Fruit fly (Drosophila melanogaster) whole organism, embryonic: ENCODE results near the gene eIF4H2.

Experiments
- Asciz ChIP-seq: fragments of 200-800 bp; sonication (Bioruptor generic); optimal IDR thresholded peaks from 2 replicates; lab custom pipeline; 2017; ENCODE audit warnings: missing biosample characterization, mild to moderate bottlenecking, missing genetic modification characterization, missing genetic modification reagents
- Atf-2 ChIP-seq: fragments of 200-800 bp; sonication (Bioruptor generic); optimal IDR thresholded peaks from 2 replicates; lab custom pipeline; 2016; ENCODE audit warnings: missing biosample characterization, missing genetic modification characterization
- Bteb2 ChIP-seq: fragments of 200-800 bp; sonication (Bioruptor generic); optimal IDR thresholded peaks from 2 replicates; lab custom pipeline; 2016; ENCODE audit warnings: missing biosample characterization, missing genetic modification characterization
- CG10366 ChIP-seq: fragments of 200-800 bp; sonication (Bioruptor generic); IDR thresholded peaks from 2 replicates; pipeline ENCODE4 v1.3.6; 2022; ENCODE audit warnings: missing biosample characterization, missing genetic modification characterization
- CG12104 ChIP-seq: fragments of 200-800 bp; sonication (Bioruptor generic); optimal IDR thresholded peaks from 3 replicates; lab custom pipeline; 2016; ENCODE audit warnings: missing biosample characterization, missing genetic modification characterization
- CG1233 ChIP-seq: fragments of 200-800 bp; sonication (Bioruptor generic); optimal IDR thresholded peaks from 4 replicates; lab custom pipeline; 2018; ENCODE audit warnings: missing biosample characterization, mild to moderate bottlenecking, missing genetic modification characterization
- CG12659 ChIP-seq: fragments of 200-800 bp; sonication (Bioruptor generic); optimal IDR thresholded peaks from 3 replicates; lab custom pipeline; 2017; ENCODE audit warnings: mild to moderate bottlenecking, missing biosample characterization, missing genetic modification reagents, missing genetic modification characterization
- CG15269 ChIP-seq: fragments of 200-800 bp; sonication (Bioruptor generic); optimal IDR thresholded peaks from 2 replicates; lab custom pipeline; 2018; ENCODE audit warnings: missing biosample characterization, mild to moderate bottlenecking, missing genetic modification characterization, moderate library complexity
- CG17328 ChIP-seq: fragments of 200-800 bp; sonication (Bioruptor generic); IDR thresholded peaks from 2 replicates; pipeline ENCODE4 v1.3.6; 2022; ENCODE audit warnings: missing biosample characterization, missing genetic modification characterization
- CG17568 ChIP-seq: fragments of 200-800 bp; sonication (Bioruptor generic); optimal IDR thresholded peaks from 2 replicates; lab custom pipeline; 2018; ENCODE audit warnings: missing biosample characterization, mild to moderate bottlenecking, missing genetic modification characterization, moderate library complexity
- CG2202 ChIP-seq: fragments of 200-800 bp; sonication (Bioruptor generic); optimal IDR thresholded peaks from 2 replicates; lab custom pipeline; 2018; ENCODE audit warnings: missing biosample characterization, mild to moderate bottlenecking, missing genetic modification characterization
- CG2889 ChIP-seq: fragments of 200-800 bp; sonication (Bioruptor generic); IDR thresholded peaks from 3 replicates; pipeline ENCODE4 v1.3.6; 2022; ENCODE audit warnings: missing biosample characterization, missing genetic modification characterization
- CG30431 ChIP-seq: fragments of 200-800 bp; sonication (Bioruptor generic); optimal IDR thresholded peaks from 2 replicates; lab custom pipeline; 2017; ENCODE audit warnings: missing biosample characterization, missing genetic modification characterization
- CG32772 ChIP-seq: fragments of 200-800 bp; sonication (Bioruptor generic); IDR thresholded peaks from 2 replicates; pipeline ENCODE4 v1.3.6; 2022; ENCODE audit warnings: missing biosample characterization, missing genetic modification characterization
- CG33213 ChIP-seq: fragments of 200-800 bp; sonication (Bioruptor generic); optimal IDR thresholded peaks from 3 replicates; lab custom pipeline; 2016; ENCODE audit warnings: missing biosample characterization, missing genetic modification characterization
- CG43689 ChIP-seq: fragments of 200-800 bp; sonication (Bioruptor generic); IDR thresholded peaks from 2 replicates; pipeline ENCODE4 v1.3.6; 2022; ENCODE audit warnings: missing biosample characterization, missing genetic modification characterization
- CG4820 ChIP-seq: fragments of 200-800 bp; sonication (Bioruptor generic); optimal IDR thresholded peaks from 3 replicates; lab custom pipeline; 2016; ENCODE audit warnings: missing biosample characterization, missing genetic modification characterization
- CG6254 ChIP-seq: fragments of 200-800 bp; sonication (Bioruptor generic); optimal IDR thresholded peaks from 3 replicates; lab custom pipeline; 2017; ENCODE audit warnings: mild to moderate bottlenecking, missing biosample characterization, missing genetic modification reagents, missing genetic modification characterization
- CG7271 ChIP-seq: fragments of 200-800 bp; sonication (Bioruptor generic); optimal IDR thresholded peaks from 2 replicates; lab custom pipeline; 2018; ENCODE audit warnings: missing biosample characterization, mild to moderate bottlenecking, missing genetic modification characterization, moderate library complexity
- D19B ChIP-seq: fragments of 200-800 bp; sonication (Bioruptor generic); optimal IDR thresholded peaks from 2 replicates; lab custom pipeline; 2017; ENCODE audit warnings: missing biosample characterization, mild to moderate bottlenecking, missing genetic modification characterization
- Dbx ChIP-seq: fragments of 200-800 bp; sonication (Bioruptor generic); IDR thresholded peaks from 3 replicates; pipeline ENCODE4 v1.3.6; 2022; ENCODE audit warnings: missing biosample characterization, missing genetic modification characterization
- Deaf1 ChIP-seq: fragments of 200-800 bp; optimal IDR thresholded peaks from 3 replicates; lab custom pipeline; 2019; ENCODE audit warnings: missing biosample characterization, mild to moderate bottlenecking, missing genetic modification characterization, moderate library complexity
- Dp ChIP-seq: fragments of 200-800 bp; sonication (Bioruptor generic); optimal IDR thresholded peaks from 2 replicates; lab custom pipeline; 2018; ENCODE audit warnings: missing biosample characterization, mild to moderate bottlenecking, missing genetic modification characterization, moderate library complexity
- Ets65A ChIP-seq: fragments of 200-800 bp; sonication (Bioruptor generic); peaks from one replicate; lab custom pipeline; 2016; ENCODE audit warnings: missing biosample characterization, missing genetic modification characterization
- Fer1 ChIP-seq: fragments of 200-800 bp; sonication (Bioruptor generic); optimal IDR thresholded peaks from 2 replicates; lab custom pipeline; 2017; ENCODE audit warnings: missing biosample characterization, mild to moderate bottlenecking, missing genetic modification characterization
- GATAe ChIP-seq: fragments of 200-800 bp; sonication (Bioruptor generic); conservative IDR thresholded peaks from 2 replicates; pipeline ENCODE4 v1.3.6; 2022; ENCODE audit warnings: missing biosample characterization, missing genetic modification characterization
- Gug ChIP-seq: fragments of 200-800 bp; sonication (Bioruptor generic); IDR thresholded peaks from 4 replicates; pipeline ENCODE4 v1.3.6; 2022; ENCODE audit warnings: missing biosample characterization, missing genetic modification characterization
- Hmr ChIP-seq: fragments of 200-800 bp; sonication (Bioruptor generic); optimal IDR thresholded peaks from 3 replicates; lab custom pipeline; 2017; ENCODE audit warnings: mild to moderate bottlenecking, missing biosample characterization, missing genetic modification reagents, missing genetic modification characterization
- Lpt ChIP-seq: fragments of >200 bp; optimal IDR thresholded peaks from 2 replicates; lab custom pipeline; 2018; ENCODE audit warnings: missing biosample characterization, missing genetic modification characterization
- MTF-1 ChIP-seq: fragments of 200-800 bp; sonication (Bioruptor generic); optimal IDR thresholded peaks from 2 replicates; lab custom pipeline; 2018; ENCODE audit warnings: missing biosample characterization, mild to moderate bottlenecking, missing genetic modification characterization, borderline replicate concordance
- Max ChIP-seq: fragments of 200-800 bp; sonication (Bioruptor generic); optimal IDR thresholded peaks from 2 replicates; lab custom pipeline; 2016; ENCODE audit warnings: missing biosample characterization, mild to moderate bottlenecking, missing genetic modification characterization
- Opbp ChIP-seq: fragments of 200-800 bp; sonication (Bioruptor generic); IDR thresholded peaks from 3 replicates; pipeline ENCODE4 v1.3.6; 2022; ENCODE audit warnings: missing biosample characterization, missing genetic modification characterization; ENCODE audit not compliant: partially characterized antibody
- Optix ChIP-seq: fragments of 200-800 bp; sonication (Bioruptor generic); IDR thresholded peaks from 3 replicates; pipeline ENCODE4 v1.3.6; 2022; ENCODE audit warnings: missing biosample characterization, missing genetic modification characterization
- Sin3A ChIP-seq: fragments of >200 bp; optimal IDR thresholded peaks from 2 replicates; lab custom pipeline; 2018
- Vsx1 ChIP-seq: fragments of 200-800 bp; sonication (Bioruptor generic); optimal IDR thresholded peaks from 2 replicates; lab custom pipeline; 2017; ENCODE audit warnings: missing biosample characterization, mild to moderate bottlenecking, missing genetic modification characterization, missing genetic modification reagents
- btn ChIP-seq: fragments of 200-800 bp; sonication (Bioruptor generic); optimal IDR thresholded peaks from 2 replicates; lab custom pipeline; 2016; ENCODE audit warnings: missing biosample characterization, missing genetic modification characterization
- crc ChIP-seq: fragments of 200-800 bp; sonication (Bioruptor generic); optimal IDR thresholded peaks from 2 replicates; lab custom pipeline; 2016; ENCODE audit warnings: missing biosample characterization, missing genetic modification characterization
- disco-r ChIP-seq: fragments of 200-800 bp; sonication (Bioruptor generic); optimal IDR thresholded peaks from 2 replicates; lab custom pipeline; 2016; ENCODE audit warnings: missing biosample characterization, missing genetic modification characterization
- dmrt11E ChIP-seq: fragments of 200-800 bp; sonication (Bioruptor generic); optimal IDR thresholded peaks from 3 replicates; lab custom pipeline; 2018; ENCODE audit warnings: missing biosample characterization, mild to moderate bottlenecking, missing genetic modification characterization, moderate library complexity
- ems ChIP-seq: fragments of 200-800 bp; sonication (Bioruptor generic); optimal IDR thresholded peaks from 3 replicates; lab custom pipeline; 2016; ENCODE audit warnings: missing biosample characterization, missing genetic modification characterization
- gsb-n ChIP-seq: fragments of 200-800 bp; sonication (Bioruptor generic); optimal IDR thresholded peaks from 3 replicates; lab custom pipeline; 2018; ENCODE audit warnings: missing biosample characterization, mild to moderate bottlenecking, missing genetic modification characterization
- her ChIP-seq: fragments of 200-800 bp; sonication (Bioruptor generic); optimal IDR thresholded peaks from 2 replicates; lab custom pipeline; 2016; ENCODE audit warnings: missing biosample characterization, missing genetic modification characterization
- insv ChIP-seq, 2 experiments: fragments of 200-800 bp; sonication (Bioruptor generic); optimal IDR thresholded peaks; 3 replicates each; lab custom pipeline; 2016 to 2018; ENCODE audit warnings: missing biosample characterization in 2 of 2, missing genetic modification characterization in 2 of 2
- jigr1 ChIP-seq: fragments of 200-800 bp; sonication (Bioruptor generic); IDR thresholded peaks from 3 replicates; pipeline ENCODE4 v1.3.6; 2022; ENCODE audit warnings: missing biosample characterization, missing genetic modification characterization
- nerfin-1 ChIP-seq: fragments of 200-800 bp; sonication (Bioruptor generic); optimal IDR thresholded peaks from 3 replicates; lab custom pipeline; 2019; ENCODE audit warnings: missing biosample characterization, mild to moderate bottlenecking, missing genetic modification characterization, moderate library complexity
- pros ChIP-seq: fragments of 200-800 bp; sonication (Bioruptor generic); optimal IDR thresholded peaks from 3 replicates; lab custom pipeline; 2019; ENCODE audit warnings: missing biosample characterization, mild to moderate bottlenecking, missing genetic modification characterization, moderate library complexity
- repo ChIP-seq: fragments of 200-800 bp; sonication (Bioruptor generic); optimal IDR thresholded peaks from 2 replicates; lab custom pipeline; 2016; ENCODE audit warnings: missing biosample characterization, missing genetic modification characterization
- slbo ChIP-seq: fragments of 200-800 bp; sonication (Bioruptor generic); IDR thresholded peaks from 2 replicates; pipeline ENCODE4 v1.3.6; 2022; ENCODE audit warnings: missing biosample characterization, missing genetic modification characterization
- sug ChIP-seq: fragments of 200-800 bp; optimal IDR thresholded peaks from 2 replicates; lab custom pipeline; 2019; ENCODE audit warnings: missing biosample characterization, mild to moderate bottlenecking, missing genetic modification characterization, moderate library complexity
- tll ChIP-seq, 2 experiments: fragments of 200-800 bp in 1 of 2; fragments of >200 bp in 1 of 2; sonication (Bioruptor generic) in 1 of 2; optimal IDR thresholded peaks; 2 replicates each; lab custom pipeline; 2017 to 2019; ENCODE audit warnings: missing biosample characterization in 2 of 2, missing genetic modification characterization in 2 of 2, mild to moderate bottlenecking in 1 of 2, moderate library complexity in 1 of 2
- zf30C ChIP-seq: fragments of 200-800 bp; sonication (Bioruptor generic); optimal IDR thresholded peaks from 3 replicates; lab custom pipeline; 2018; ENCODE audit warnings: missing biosample characterization, mild to moderate bottlenecking, missing genetic modification characterization

The eIF4H2 gene

dm6 chr3R:30761140-30761539, 35.3 kb downstream of the eIF4H2 start (continued):
- TF ChIP-seq CG10366 (GFP tag; lab: Robert Waterston, UW), result no peak; the same call in 1 of the 2 replicates
- peak; percentile 90 for TF ChIP-seq pros (GFP tag; lab: Kevin White, UChicago)
- no peak for TF ChIP-seq Sin3A
- TF ChIP-seq CG2202 (tag; lab: Kevin White, UChicago), result peak; percentile 63
- TF ChIP-seq zf30C (GFP tag; lab: Kevin White, UChicago), result no peak
- TF ChIP-seq CG1233 (GFP tag; lab: Kevin White, UChicago), result no peak
- peak; percentile 67 for TF ChIP-seq CG17328 (GFP tag; lab: Robert Waterston, UW)
- no peak for TF ChIP-seq Opbp (GFP tag; lab: Robert Waterston, UW)
- TF ChIP-seq CG32772, result peak; percentile 52
- peak; percentile 36 for TF ChIP-seq Vsx1 (GFP tag; lab: Kevin White, UChicago)
- no peak for TF ChIP-seq disco-r
- peak; percentile 44 for TF ChIP-seq ems (GFP tag; lab: Kevin White, UChicago)
- TF ChIP-seq jigr1 (GFP tag; lab: Robert Waterston, UW), result no peak
- no peak for TF ChIP-seq CG43689
- TF ChIP-seq crc, result no peak
- TF ChIP-seq Asciz (GFP tag; lab: Kevin White, UChicago), result peak; percentile 38
- no peak for TF ChIP-seq insv (GFP tag; optimal IDR thresholded peaks at IDR 0.05; lab: Kevin White, UChicago)
- no peak for TF ChIP-seq her (GFP tag; lab: Kevin White, UChicago)
- TF ChIP-seq CG12104 (GFP tag; lab: Kevin White, UChicago), result no peak
- TF ChIP-seq CG4820 (GFP tag; lab: Kevin White, UChicago), result peak; percentile 40
- peak; percentile 52 for TF ChIP-seq CG6254 (GFP tag; lab: Kevin White, UChicago)
- TF ChIP-seq Atf-2, result no peak
- TF ChIP-seq Bteb2 (GFP tag; lab: Kevin White, UChicago), result no peak
- TF ChIP-seq Dp (GFP tag; lab: Kevin White, UChicago), result no peak
- no peak for TF ChIP-seq Dbx (GFP tag; lab: Robert Waterston, UW)
- TF ChIP-seq slbo (GFP tag; lab: Robert Waterston, UW), result peak; percentile 7; the same call in 1 of the 2 replicates
- TF ChIP-seq CG15269 (tag; lab: Kevin White, UChicago), result peak; percentile 24
- peak; percentile 32 for TF ChIP-seq CG30431 (GFP tag; lab: Kevin White, UChicago)
- TF ChIP-seq D19B, result no peak
- peak; percentile 46 for TF ChIP-seq CG7271 (tag; lab: Kevin White, UChicago)
- no peak for TF ChIP-seq Ets65A (GFP tag; lab: Kevin White, UChicago)
- no peak for TF ChIP-seq GATAe (GFP tag; lab: Robert Waterston, UW)
- TF ChIP-seq Hmr, result peak; percentile 10
- peak; percentile 57; the same call in 1 of the 3 replicates for TF ChIP-seq Optix (GFP tag; lab: Robert Waterston, UW)
- peak; percentile 13; the same call in 1 of the 4 replicates for TF ChIP-seq Gug (GFP tag; lab: Robert Waterston, UW)
- no peak for TF ChIP-seq CG2889
- peak; percentile 62 for TF ChIP-seq Fer1 (GFP tag; lab: Kevin White, UChicago)
- peak; percentile 13 for TF ChIP-seq CG12659 (GFP tag; lab: Kevin White, UChicago)
- TF ChIP-seq gsb-n (tag; lab: Kevin White, UChicago), result peak; percentile 50
- TF ChIP-seq sug (tag; lab: Kevin White, UChicago), result no peak
- TF ChIP-seq repo, result no peak
- no peak for TF ChIP-seq CG33213 (GFP tag; lab: Kevin White, UChicago)
- peak; percentile 77 for TF ChIP-seq dmrt11E (tag; lab: Kevin White, UChicago)
- TF ChIP-seq tll (GFP tag; optimal IDR thresholded peaks at IDR 0.05; lab: Kevin White, UChicago), result peak in 1 of 2 experiments; percentile 53
- no peak for TF ChIP-seq CG17568 (GFP tag; lab: Kevin White, UChicago)
- TF ChIP-seq Deaf1 (tag; lab: Kevin White, UChicago), result peak; percentile 29
- no peak for TF ChIP-seq btn (GFP tag; lab: Kevin White, UChicago)
- TF ChIP-seq nerfin-1 (tag; lab: Kevin White, UChicago), result peak; percentile 45
- TF ChIP-seq Max, result peak; percentile 27
- TF ChIP-seq Lpt (GFP tag; lab: Kevin White, UChicago), result no peak
- TF ChIP-seq MTF-1 (GFP tag; lab: Kevin White, UChicago), result peak; percentile 24
